Fruit fly (Drosophila melanogaster): ENCODE measurements around the gene ph-d.

The ph-d gene

DNA sequence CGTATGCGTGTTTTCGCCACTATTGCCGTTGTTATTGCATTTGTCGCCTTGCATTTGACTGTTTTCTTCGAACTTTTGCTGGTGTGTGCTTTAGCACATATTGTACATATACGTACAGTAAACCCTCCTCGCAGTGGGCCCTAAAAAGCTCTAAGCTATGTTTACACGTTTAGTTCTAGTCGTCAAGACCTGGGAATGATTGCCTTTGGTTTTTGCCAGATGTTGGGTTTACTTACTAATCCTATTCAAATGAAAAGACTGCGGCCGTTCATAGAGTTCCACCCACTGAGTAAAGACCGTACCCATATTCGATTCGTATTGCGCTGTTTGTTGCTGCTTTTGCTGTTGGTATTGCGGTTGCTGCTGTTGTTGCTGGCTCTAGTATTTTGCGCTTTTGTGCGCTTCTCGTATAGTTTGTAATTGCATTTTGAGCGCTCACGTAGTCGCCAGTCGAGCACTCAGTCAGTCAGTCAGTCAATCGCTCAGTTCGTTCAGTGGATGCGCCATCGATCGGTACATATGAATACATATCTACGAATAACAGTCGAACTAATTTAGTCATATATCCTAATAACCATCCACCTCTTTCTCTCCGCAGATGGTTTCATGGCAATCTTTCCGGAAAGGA is 15.2 kb downstream of the ph-d start:
- TF ChIP-seq CG3032 (tag; optimal IDR thresholded peaks at IDR 0.05) (no peak), CG32006 (GFP tag; optimal IDR thresholded peaks at IDR 0.05) (peak; percentile 84), pdm3 (GFP tag; optimal IDR thresholded peaks at IDR 0.05) (peak; percentile 68), Ets21C (GFP tag; optimal IDR thresholded peaks at IDR 0.05) (no peak), CG6808 (GFP tag; optimal IDR thresholded peaks at IDR 0.05) (no peak), dsx (GFP tag; optimal IDR thresholded peaks at IDR 0.05; ENCODE audit: poor library complexity, severe bottlenecking) (no peak), CG8119 (GFP tag; IDR thresholded peaks at IDR 0.05) (peak; percentile 84), Gug (GFP tag; IDR thresholded peaks at IDR 0.05) (peak; percentile 69), Met (GFP tag; optimal IDR thresholded peaks at IDR 0.05) (peak; percentile 9), fd85E (GFP tag; optimal IDR thresholded peaks at IDR 0.05) (no peak), Smox (GFP tag; optimal IDR thresholded peaks at IDR 0.05) (no peak), spab (GFP tag; optimal IDR thresholded peaks at IDR 0.05) (no peak), Sox102F (GFP tag; optimal IDR thresholded peaks at IDR 0.05) (no peak), Sox15 (GFP tag; optimal IDR thresholded peaks at IDR 0.05) (no peak), salr (GFP tag; optimal IDR thresholded peaks at IDR 0.05) (peak in 1 of 2 experiments; percentile 20), CG1621 (tag; optimal IDR thresholded peaks at IDR 0.05) (no peak), CG11762 (GFP tag; optimal IDR thresholded peaks at IDR 0.05; ENCODE audit: insufficient read depth) (no peak), CG8632 (GFP tag; optimal IDR thresholded peaks at IDR 0.05) (no peak), CG11902 (GFP tag; optimal IDR thresholded peaks at IDR 0.05) (no peak), lz (GFP tag; optimal IDR thresholded peaks at IDR 0.05) (peak; percentile 10), CG3919 (GFP tag; optimal IDR thresholded peaks at IDR 0.05) (peak; percentile 24), cyc (GFP tag; optimal IDR thresholded peaks at IDR 0.05) (no peak), CG16779 (tag; optimal IDR thresholded peaks at IDR 0.05) (peak; percentile 23), CG10631 (GFP tag; optimal IDR thresholded peaks at IDR 0.05) (peak; percentile 10), CG6792 (GFP tag; optimal IDR thresholded peaks at IDR 0.05) (no peak), svp (GFP tag) (peak; percentile 9), Lpt (GFP tag; optimal IDR thresholded peaks at IDR 0.05) (peak; percentile 78), Blimp-1 (GFP tag; optimal IDR thresholded peaks at IDR 0.05) (no peak), CG15336 (GFP tag; IDR thresholded peaks at IDR 0.05) (peak; percentile 90), eg (GFP tag; IDR thresholded peaks at IDR 0.05) (peak; percentile 90), CG6854 (GFP tag; optimal IDR thresholded peaks at IDR 0.05) (no peak), Hr4 (GFP tag; optimal IDR thresholded peaks at IDR 0.05) (peak; percentile 85), achi (GFP tag; optimal IDR thresholded peaks at IDR 0.05) (peak; percentile 49), CG4318 (GFP tag; optimal IDR thresholded peaks at IDR 0.05) (peak; percentile 70), topi (GFP tag; optimal IDR thresholded peaks at IDR 0.05) (no peak), CG34406 (GFP tag; optimal IDR thresholded peaks at IDR 0.05) (no peak), ss (GFP tag; optimal IDR thresholded peaks at IDR 0.05) (no peak), net (GFP tag; optimal IDR thresholded peaks at IDR 0.05) (peak; percentile 67), CG8319 (GFP tag; optimal IDR thresholded peaks at IDR 0.05) (no peak), OdsH (GFP tag; optimal IDR thresholded peaks at IDR 0.05) (peak; percentile 63), CG9139 (GFP tag; optimal IDR thresholded peaks at IDR 0.05) (no peak), Sox14 (GFP tag; optimal IDR thresholded peaks at IDR 0.05) (peak; percentile 23), CG6276 (GFP tag; optimal IDR thresholded peaks at IDR 0.05) (peak; percentile 83), Eip78C (GFP tag) (peak; percentile 79), Hr38 (GFP tag; optimal IDR thresholded peaks at IDR 0.05) (no peak), Ets96B (tag; optimal IDR thresholded peaks at IDR 0.05) (no peak), Hr39 (GFP tag; optimal IDR thresholded peaks at IDR 0.05) (peak; percentile 35), esn (GFP tag; optimal IDR thresholded peaks at IDR 0.05) (peak; percentile 12), fkh (GFP tag; optimal IDR thresholded peaks at IDR 0.05) (no peak), dac (GFP tag; optimal IDR thresholded peaks at IDR 0.05) (peak; percentile 82), fd59A (GFP tag; optimal IDR thresholded peaks at IDR 0.05) (no peak), CG6163 (GFP tag; IDR thresholded peaks at IDR 0.05) (peak; percentile 84)

All from whole organism, prepupa.